Fruit fly (Drosophila melanogaster) whole organism, pupa: ENCODE results near the gene Muc12Ea.

Experiments used
- CG14655 ChIP-seq: fragments of 200-800 bp; sonication (Bioruptor generic); optimal IDR thresholded peaks from 3 replicates; lab custom pipeline; 2017; ENCODE audit warnings: mild to moderate bottlenecking, missing biosample characterization, missing genetic modification reagents, missing genetic modification characterization
- CG15710 ChIP-seq: fragments of 200-800 bp; sonication (Bioruptor generic); optimal IDR thresholded peaks from 2 replicates; lab custom pipeline; 2018; ENCODE audit warnings: missing biosample characterization, mild to moderate bottlenecking, missing genetic modification characterization, moderate library complexity
- CG34367 ChIP-seq: fragments of 200-800 bp; sonication (Bioruptor generic); optimal IDR thresholded peaks from 2 replicates; lab custom pipeline; 2018; ENCODE audit warnings: missing biosample characterization, mild to moderate bottlenecking, missing genetic modification characterization
- D1 ChIP-seq: fragments of 200-800 bp; sonication (Bioruptor generic); optimal IDR thresholded peaks from 2 replicates; lab custom pipeline; 2018; ENCODE audit warnings: missing biosample characterization, mild to moderate bottlenecking, missing genetic modification characterization, moderate library complexity
- EcR ChIP-seq: fragments of 200-800 bp; sonication (Bioruptor generic); optimal IDR thresholded peaks from 3 replicates; lab custom pipeline; 2019; ENCODE audit warnings: missing biosample characterization, missing genetic modification characterization, mild to moderate bottlenecking, moderate library complexity, missing genetic modification reagents
- Ets98B ChIP-seq: fragments of 200-800 bp; sonication (Bioruptor generic); IDR thresholded peaks from 2 replicates; pipeline ENCODE4 v1.3.6; 2022; ENCODE audit warnings: missing biosample characterization, missing genetic modification characterization
- Pif1B ChIP-seq: fragments of 200-800 bp; sonication (Bioruptor generic); optimal IDR thresholded peaks from 3 replicates; lab custom pipeline; 2016; ENCODE audit warnings: missing biosample characterization, missing genetic modification characterization
- fd96Ca ChIP-seq: fragments of 200-800 bp; sonication (Bioruptor generic); IDR thresholded peaks from 3 replicates; pipeline ENCODE4 v1.3.6; 2022; ENCODE audit warnings: missing biosample characterization, missing genetic modification characterization

DNA sequence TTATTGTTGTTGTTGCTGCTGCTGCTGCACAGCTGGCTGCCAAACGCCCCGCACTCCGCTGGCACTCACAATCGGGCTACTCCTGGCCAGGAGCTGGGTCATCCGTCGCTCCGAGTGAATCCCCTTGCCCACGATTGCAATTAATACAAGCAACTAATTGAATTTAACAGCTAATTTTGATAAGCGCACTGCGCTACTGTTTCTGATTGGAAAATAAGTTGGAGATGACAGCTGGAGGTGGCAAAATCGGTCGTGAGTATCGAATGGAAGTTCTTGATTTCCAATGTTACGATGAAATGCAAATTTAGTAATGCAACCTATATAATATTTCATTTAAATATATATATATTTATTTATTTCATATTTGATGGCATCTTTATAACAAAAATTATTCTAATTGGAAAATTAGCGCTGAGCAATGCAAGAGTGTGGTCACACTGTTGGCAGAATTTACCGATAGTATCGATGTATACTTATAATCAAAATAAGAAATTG lies 43.6 kb upstream of the Muc12Ea start, which contains the start of gene CG42271:
- no peak for TF ChIP-seq fd96Ca
- TF ChIP-seq CG15710, result peak; percentile 28
- TF ChIP-seq CG34367, result no peak
- no peak for TF ChIP-seq D1 (tag; lab: Kevin White, UChicago)
- TF ChIP-seq Ets98B (GFP tag; lab: Robert Waterston, UW), result no peak
- TF ChIP-seq CG14655 (GFP tag; lab: Kevin White, UChicago), result no peak
- no peak for TF ChIP-seq Pif1B (GFP tag; lab: Kevin White, UChicago)
- TF ChIP-seq EcR (GFP tag; lab: Kevin White, UChicago), result no peak
